Fruit fly (Drosophila melanogaster) ovary, adult (tissue): ENCODE results near the gene CG4267.

Source experiments
- CG17801 ChIP-seq: fragments of 200-800 bp; optimal IDR thresholded peaks from 2 replicates; lab custom pipeline; 2019; ENCODE audit warnings: missing biosample characterization, mild to moderate bottlenecking, missing genetic modification characterization, moderate library complexity; ENCODE audit not compliant: partially characterized antibody

Gene CG4267

dm6 chr2L:2228179-2228849 is 13.9 kb upstream of the CG4267 start:
- no peak for TF ChIP-seq CG17801 (GFP tag; lab: Kevin White, UChicago)

dm6 chr2L:2236722-2237121 is 5.5 kb upstream of the CG4267 start, which contains the start of gene Sec24CD:
TSS of gene Sec24CD (minus strand) at chr2L:2236844.
- TF ChIP-seq CG17801 (GFP tag; lab: Kevin White, UChicago) = peak; percentile 77

dm6 chr2L:2238151-2238550 is 4.0 kb upstream of the CG4267 start, which contains the start of gene Tengl3:
TSS of gene Tengl3 (minus strand) at chr2L:2238251.
- no peak for TF ChIP-seq CG17801 (GFP tag; lab: Kevin White, UChicago)

dm6 chr2L:2239284-2239683 is 2.9 kb upstream of the CG4267 start, which contains the start of gene Tengl2:
TSS of gene Tengl2 (minus strand) at chr2L:2239384.
- no peak for TF ChIP-seq CG17801 (GFP tag; lab: Kevin White, UChicago)

- TF ChIP-seq CG17801 (GFP tag; lab: Kevin White, UChicago) = no peak
Measured at dm6 chr2L:2240493-2240892, 1.7 kb upstream of the CG4267 start, which contains the start of gene Tengl1. TSS of gene Tengl1 (minus strand) at chr2L:2240593.

dm6 chr2L:2242783-2243182 is 605 bp downstream of the CG4267 start:
- TF ChIP-seq CG17801 (GFP tag; lab: Kevin White, UChicago) = no peak

- no peak for TF ChIP-seq CG17801 (GFP tag; lab: Kevin White, UChicago)
Measured at dm6 chr2L:2249578-2249977, 7.4 kb downstream of the CG4267 start.

- no peak for TF ChIP-seq CG17801 (GFP tag; lab: Kevin White, UChicago)
Measured at dm6 chr2L:2251175-2251574, 9.0 kb downstream of the CG4267 start, which contains the start of gene Ser12. TSS of gene Ser12 (minus strand) at chr2L:2251275.

- TF ChIP-seq CG17801 (GFP tag; lab: Kevin White, UChicago) = no peak
Measured at dm6 chr2L:2252241-2252640, 10.1 kb downstream of the CG4267 start, which contains the start of gene CG17239. TSS of gene CG17239 (minus strand) at chr2L:2252341.

- TF ChIP-seq CG17801 (GFP tag; lab: Kevin White, UChicago) = no peak
Measured at dm6 chr2L:2252745-2253144, 10.6 kb downstream of the CG4267 start, which contains the start of gene CG17234. TSS of gene CG17234 (plus strand) at chr2L:2253045.

dm6 chr2L:2254950-2255349 is 12.8 kb downstream of the CG4267 start, which contains the start of gene Send1:
TSS of gene Send1 (minus strand) at chr2L:2255050.
- no peak for TF ChIP-seq CG17801 (GFP tag; lab: Kevin White, UChicago)

dm6 chr2L:2263142-2263541 is 21.0 kb downstream of the CG4267 start, which contains the start of gene CG4270:
TSS of gene CG4270 (plus strand) at chr2L:2263442.
- no peak for TF ChIP-seq CG17801 (GFP tag; lab: Kevin White, UChicago)

- no peak for TF ChIP-seq CG17801 (GFP tag; lab: Kevin White, UChicago)
Measured at dm6 chr2L:2265221-2265620, 23.0 kb downstream of the CG4267 start, which contains the start of gene CG34049. TSS of gene CG34049 (minus strand) at chr2L:2265321.

- no peak for TF ChIP-seq CG17801 (GFP tag; lab: Kevin White, UChicago)
Measured at dm6 chr2L:2269040-2269439, 26.9 kb downstream of the CG4267 start, which contains the start of gene CG17242. TSS of gene CG17242 (minus strand) at chr2L:2269140.

- TF ChIP-seq CG17801 (GFP tag; lab: Kevin White, UChicago) = no peak
Measured at dm6 chr2L:2284863-2285262, 42.7 kb downstream of the CG4267 start, which contains the start of gene CG4271. TSS of gene CG4271 (plus strand) at chr2L:2285163.

- no peak for TF ChIP-seq CG17801 (GFP tag; lab: Kevin White, UChicago)
Measured at dm6 chr2L:2286773-2287172, 44.6 kb downstream of the CG4267 start, which contains the start of gene CG31681. TSS of gene CG31681 (minus strand) at chr2L:2286873.
